Fruit fly (Drosophila melanogaster) S2 (cell line): ENCODE measurements around the gene Alp13.

ENCODE experiments used
- CG8478 ChIP-seq: fragments of >200 bp; optimal IDR thresholded peaks from 2 replicates; lab custom pipeline; 2018
- CTCF ChIP-seq, 2 experiments: fragments of >200 bp; optimal IDR thresholded peaks; 2 replicates each; lab custom pipeline; 2018

Gene Alp13

DNA sequence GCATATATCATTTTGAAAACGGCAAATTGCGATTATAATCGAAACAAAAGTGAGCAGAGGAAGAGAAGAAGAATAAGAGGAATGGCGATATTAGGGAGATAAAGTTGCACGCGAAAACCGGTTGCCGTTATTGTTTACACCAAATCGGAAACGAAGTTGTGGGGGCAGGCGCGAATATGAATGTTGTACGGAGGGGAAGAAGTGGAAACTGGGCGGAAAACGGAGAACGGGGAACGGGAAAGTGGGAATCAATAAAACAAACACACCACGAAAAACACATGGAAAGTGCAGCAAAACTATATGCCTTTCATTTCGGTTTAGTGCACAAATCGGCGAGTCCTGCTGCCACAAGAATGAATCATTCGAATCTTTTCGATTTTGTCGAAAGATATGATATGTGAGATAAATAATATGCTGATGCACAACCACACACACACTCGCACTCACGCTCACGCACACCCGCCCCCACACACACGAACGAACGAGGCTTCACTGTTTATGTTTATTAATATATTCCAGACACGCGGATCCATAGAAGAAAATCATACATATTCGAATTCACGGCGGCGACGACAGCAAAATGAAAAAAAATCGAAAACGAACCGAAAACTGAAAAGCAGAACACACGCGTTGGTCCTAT lies 33.0 kb downstream of the Alp13 start:
- TF ChIP-seq CTCF (optimal IDR thresholded peaks at IDR 0.05; lab: Kevin White, UChicago) (no peak), CG8478 (no peak)

DNA sequence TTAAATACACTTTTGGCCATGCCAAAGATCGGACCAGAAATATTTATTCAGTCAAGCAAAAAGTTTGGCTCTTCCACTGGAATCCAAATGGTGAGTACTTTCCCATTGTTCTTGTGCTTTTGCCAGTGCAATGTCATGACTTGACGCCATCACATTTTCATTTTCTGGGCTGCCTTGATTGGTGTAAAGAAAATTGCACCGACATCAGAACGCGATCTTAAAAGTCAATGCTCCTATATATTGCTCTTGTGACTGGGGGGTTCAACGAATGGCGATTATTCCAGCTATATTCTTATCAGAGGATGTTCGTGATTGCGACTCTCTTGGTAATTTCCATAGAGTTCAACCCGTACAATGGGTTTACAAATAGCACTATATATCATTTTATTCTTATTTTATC lies 34.7 kb downstream of the Alp13 start:
- no peak for TF ChIP-seq CG8478
- no peak for TF ChIP-seq CTCF (optimal IDR thresholded peaks at IDR 0.05; lab: Kevin White, UChicago)

DNA sequence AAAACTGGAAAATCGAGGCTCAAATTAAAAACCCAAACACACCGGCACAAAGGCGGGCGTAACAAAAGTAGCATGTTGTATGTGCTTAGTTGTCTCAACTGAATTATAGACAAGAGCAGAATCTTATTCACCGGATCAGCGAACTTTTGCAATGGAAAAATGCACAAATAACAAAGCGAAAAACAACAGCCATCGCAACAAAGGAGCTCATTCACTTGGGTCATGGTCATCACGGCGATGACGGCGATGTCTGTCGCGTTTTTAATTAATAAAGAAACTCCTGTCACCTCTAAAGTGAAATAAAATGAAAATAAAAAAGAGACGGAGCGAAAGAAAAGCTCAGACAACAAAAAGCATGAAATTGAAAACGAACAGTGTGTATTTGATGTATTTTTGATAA lies 36.0 kb downstream of the Alp13 start:
- TF ChIP-seq CG8478 (no peak), CTCF (optimal IDR thresholded peaks at IDR 0.05; lab: Kevin White, UChicago) (no peak)

DNA sequence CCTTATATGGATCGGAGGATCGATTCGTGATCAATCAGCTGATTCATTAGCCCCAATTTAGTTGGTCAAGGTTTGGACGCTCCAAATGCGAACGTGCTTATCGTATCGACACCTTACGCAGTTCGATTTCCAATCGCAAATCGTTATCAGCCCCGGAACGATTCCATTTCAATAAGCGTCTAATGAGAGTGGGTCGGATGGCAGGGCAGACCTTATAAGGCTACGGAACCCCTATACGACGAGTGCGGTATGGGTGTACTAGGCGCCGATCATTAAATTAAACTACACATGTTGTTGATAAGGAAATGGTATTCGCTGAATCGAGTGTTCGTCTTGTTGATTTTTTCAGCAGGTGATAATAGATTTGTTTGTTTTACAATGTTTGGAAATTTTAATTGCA lies 39.4 kb downstream of the Alp13 start:
- TF ChIP-seq CG8478: no peak
- no peak for TF ChIP-seq CTCF (optimal IDR thresholded peaks at IDR 0.05; lab: Kevin White, UChicago)

DNA sequence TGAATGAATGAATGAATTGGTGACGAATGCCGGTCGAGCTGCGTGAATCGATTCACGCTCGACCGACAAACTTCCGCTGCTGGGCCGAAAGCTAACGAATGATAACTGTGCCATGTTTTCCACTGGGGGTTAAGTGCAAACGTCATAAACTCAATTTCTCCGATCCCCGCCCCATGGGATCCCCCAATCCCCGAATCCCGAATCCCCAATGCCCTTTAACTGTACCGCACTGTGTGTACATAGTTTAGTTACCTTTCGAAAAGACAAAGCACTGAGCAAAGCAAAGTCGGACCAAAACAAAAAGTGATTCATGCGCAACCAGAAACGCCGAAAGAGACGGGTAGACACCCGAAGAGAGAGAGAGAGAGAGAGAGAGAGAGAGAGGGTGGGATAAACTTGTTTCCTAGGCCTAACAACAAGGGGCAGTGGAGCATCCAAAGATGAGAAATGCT lies 40.2 kb downstream of the Alp13 start:
- TF ChIP-seq CG8478 (no peak), CTCF (optimal IDR thresholded peaks at IDR 0.05; lab: Kevin White, UChicago) (no peak)

DNA sequence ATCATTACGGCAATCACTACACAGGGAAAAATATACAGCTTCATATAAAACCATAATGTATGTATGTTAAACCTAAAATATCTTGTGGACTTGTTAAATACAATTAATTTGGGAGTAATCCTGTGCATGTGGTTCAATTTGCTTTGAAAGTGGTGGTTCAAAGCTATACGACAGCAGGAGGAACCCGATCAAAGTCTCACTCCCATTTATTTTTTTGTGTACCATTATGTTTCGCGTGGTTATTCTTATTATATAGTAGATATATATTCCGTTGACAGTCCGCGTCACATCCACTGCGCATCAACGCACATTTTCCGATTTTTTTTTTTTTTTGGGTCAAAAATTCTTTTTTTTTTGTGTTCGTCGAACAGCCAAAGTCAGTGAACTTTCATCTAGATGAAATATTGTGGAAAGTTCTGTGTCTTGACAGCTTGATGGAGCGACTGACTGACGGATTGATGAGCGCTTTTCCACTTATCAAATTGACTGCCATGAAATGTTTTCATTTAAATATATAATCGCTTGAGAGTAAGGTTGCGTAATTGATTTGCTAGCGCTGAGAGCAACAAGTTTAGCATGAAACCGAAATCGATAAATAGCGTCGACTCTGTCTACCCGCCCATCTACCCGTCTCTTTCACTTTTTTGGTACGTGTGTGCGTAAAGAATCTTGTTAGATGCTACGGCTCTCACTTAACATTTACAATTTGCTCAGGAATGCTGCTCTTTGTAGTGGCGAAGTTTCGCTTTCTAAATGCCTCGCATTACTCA lies 42.0 kb downstream of the Alp13 start:
- no peak for TF ChIP-seq CTCF (optimal IDR thresholded peaks at IDR 0.05; lab: Kevin White, UChicago)
- TF ChIP-seq CG8478: no peak

DNA sequence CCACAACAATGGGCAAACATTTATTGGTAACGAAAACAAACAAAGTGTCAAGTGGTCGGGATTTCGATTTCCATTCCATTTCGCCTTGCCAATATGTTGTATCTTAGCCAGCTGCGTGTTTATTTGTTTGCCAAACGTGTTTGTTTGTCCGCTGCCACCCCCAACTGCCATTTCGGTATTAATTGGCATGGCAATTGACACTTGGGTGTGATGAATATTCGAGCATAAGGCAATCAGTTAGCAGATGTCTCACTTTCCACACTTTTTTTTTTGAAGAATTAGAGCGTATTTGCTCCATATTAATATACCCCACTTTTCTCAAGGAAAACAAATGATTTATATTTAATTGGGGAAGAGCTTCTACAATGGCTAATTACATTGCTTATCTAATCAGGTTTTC lies 43.7 kb downstream of the Alp13 start:
- TF ChIP-seq CTCF (optimal IDR thresholded peaks at IDR 0.05; lab: Kevin White, UChicago): no peak
- TF ChIP-seq CG8478: no peak

DNA sequence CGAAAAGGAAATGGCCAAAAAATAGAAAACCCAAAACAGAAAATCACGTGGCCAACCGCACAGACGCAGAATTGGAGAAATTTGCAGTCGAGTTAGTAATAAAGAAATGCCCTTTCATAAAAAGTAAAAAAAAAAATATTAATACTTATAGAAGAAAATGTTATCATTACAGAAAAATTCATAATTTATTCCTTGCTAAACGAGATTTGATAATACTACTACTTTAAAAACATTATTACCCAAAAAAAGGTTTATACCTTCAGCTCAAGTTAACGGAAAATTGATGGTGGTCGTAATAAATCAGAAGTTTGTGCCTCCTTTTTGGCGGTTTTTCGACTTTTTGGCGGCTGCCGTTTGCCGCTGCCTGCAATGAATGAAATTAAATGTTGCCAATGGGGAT lies 46.8 kb downstream of the Alp13 start:
- TF ChIP-seq CTCF (optimal IDR thresholded peaks at IDR 0.05; lab: Kevin White, UChicago): no peak
- no peak for TF ChIP-seq CG8478

DNA sequence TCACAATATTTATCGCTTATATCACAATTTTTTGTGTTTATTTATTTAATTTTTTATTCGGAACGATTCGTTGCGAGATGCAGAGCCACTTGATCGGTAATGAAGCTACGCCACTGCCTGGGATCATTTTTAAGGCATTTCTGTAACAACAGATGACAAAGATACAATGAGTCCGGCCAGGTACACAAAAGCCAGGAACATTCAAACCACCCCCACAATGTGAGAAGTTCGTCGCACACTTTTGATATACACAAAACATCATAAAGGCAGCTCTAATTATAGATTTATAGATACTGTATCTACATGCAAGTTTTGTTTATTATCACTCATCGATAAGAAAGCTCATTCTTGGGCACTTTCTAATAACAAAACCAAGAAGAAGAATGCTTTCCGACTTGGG lies 50.1 kb downstream of the Alp13 start, which contains the start of gene CG31407:
CG31407 (minus strand) TSS at position 101 of the 400 bp plus-strand sequence.
- no peak for TF ChIP-seq CTCF (optimal IDR thresholded peaks at IDR 0.05; lab: Kevin White, UChicago)
- no peak for TF ChIP-seq CG8478

DNA sequence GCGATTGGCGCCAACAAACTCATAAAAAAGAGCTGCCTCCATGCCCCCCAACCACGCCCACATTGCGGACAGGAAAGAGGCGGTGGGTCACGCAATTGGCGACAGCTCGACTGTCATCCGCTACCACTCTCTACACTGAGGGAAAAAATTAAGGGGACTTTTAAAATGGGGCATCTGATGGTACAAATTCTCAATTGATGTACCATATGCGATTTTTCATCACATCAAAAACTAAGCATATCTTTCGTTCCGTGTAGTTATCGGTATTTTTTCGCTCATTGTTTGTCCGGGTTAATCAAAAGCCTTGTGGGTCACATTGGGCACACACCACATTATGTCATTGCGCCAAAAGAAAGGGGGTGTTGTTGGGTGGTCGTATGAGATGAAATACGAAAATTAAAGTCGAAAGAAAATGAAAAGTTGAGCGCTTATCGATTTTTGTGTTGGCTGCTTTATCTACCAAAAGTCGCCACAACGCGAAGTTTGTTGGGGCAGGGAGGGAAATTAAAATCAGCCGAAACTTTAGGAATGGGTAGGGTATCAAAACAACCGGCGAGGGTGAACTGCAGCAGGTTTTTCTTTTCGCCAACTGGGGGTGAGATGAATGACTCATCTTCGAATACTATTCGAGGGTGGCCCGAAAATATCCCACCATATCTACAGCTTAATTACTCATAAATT lies 51.0 kb downstream of the Alp13 start:
- TF ChIP-seq CTCF (optimal IDR thresholded peaks at IDR 0.05; lab: Kevin White, UChicago): no peak
- TF ChIP-seq CG8478: no peak
